Worm (Caenorhabditis elegans) whole organism, L4/young adult: ENCODE results near the gene M176.11.

Experiments used
- W03F9.2 ChIP-seq: fragments of 150-350 bp; optimal IDR thresholded peaks from 2 replicates; lab custom pipeline; 2014; ENCODE audit warnings: missing biosample characterization, missing genetic modification characterization
- dao-5 ChIP-seq: sonication (generic microtip); optimal IDR thresholded peaks from 2 replicates; lab custom pipeline; 2016; ENCODE audit warnings: missing genotype, missing genetic modification characterization, moderate library complexity, missing compliant biosample characterization
- him-1 ChIP-seq: sonication (generic microtip); optimal IDR thresholded peaks from 2 replicates; lab custom pipeline; 2016; ENCODE audit warnings: missing genotype, missing genetic modification reagents, missing genetic modification characterization, missing compliant biosample characterization

Gene M176.11

ce11 chrII:9407469-9407868, 14.6 kb upstream of the M176.11 start, which contains the start of gene arrd-2:
TSS of gene arrd-2 (plus strand) at chrII:9407769.
- TF ChIP-seq W03F9.2 (no peak), him-1 (tag; lab: Kevin White, UChicago) (no peak), dao-5 (no peak)

DNA sequence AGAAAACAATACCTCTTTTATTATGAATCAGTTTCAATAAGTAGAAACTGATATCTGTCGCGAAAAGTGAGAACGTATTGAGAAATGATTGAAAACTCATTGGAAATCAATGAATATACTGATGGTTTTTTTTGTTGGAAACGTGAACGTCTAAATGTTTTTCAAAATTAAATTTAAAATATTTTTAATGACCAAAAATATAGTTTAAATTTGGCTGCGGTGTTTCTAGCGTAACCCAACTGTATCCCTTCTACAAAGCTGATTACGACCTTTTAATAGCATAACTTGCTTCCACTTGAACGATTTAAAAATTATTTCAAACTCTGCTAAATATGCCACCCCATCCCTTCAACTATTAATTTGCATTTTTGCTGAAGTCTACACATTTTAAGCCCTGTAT, 10.6 kb upstream of the M176.11 start, which contains the start of gene M176.9:
Gene M176.9 (minus strand): TSS at position 101 of the 400 bp plus-strand sequence.
- TF ChIP-seq dao-5 (no peak), him-1 (tag; lab: Kevin White, UChicago) (no peak), W03F9.2 (no peak)

DNA sequence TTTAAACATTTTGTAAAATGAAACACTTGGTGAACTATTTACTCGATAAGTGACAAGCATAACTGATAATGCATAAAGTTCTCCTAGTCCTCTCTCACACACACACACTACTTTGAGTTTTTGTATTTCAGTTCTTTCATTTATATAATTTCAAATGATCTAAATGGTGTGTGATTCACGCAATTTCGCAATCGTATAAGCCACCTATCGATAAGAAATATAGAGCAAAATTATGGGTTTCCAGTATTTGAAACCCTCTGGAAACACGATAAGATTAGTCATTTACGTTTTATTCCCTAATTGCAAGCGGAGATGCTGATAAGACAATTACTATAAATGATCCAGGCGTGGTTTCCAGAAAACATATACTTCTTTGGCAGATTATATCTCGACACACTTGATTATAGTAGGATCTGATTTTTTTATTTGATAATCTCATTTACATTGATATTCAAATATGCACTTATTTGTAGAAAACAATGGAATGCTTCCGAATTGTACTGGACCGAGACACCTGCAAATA, 9.9 kb upstream of the M176.11 start, which contains the start of gene arrd-3:
Gene arrd-3 (plus strand): TSS at position 473 of the 523 bp plus-strand sequence.
- TF ChIP-seq W03F9.2 (no peak), him-1 (tag; lab: Kevin White, UChicago) (no peak), dao-5 (no peak)

ce11 chrII:9416381-9417276, 5.4 kb upstream of the M176.11 start, which contains the start of the genes gss-1 and chch-3:
TSS of gene gss-1 (minus strand) at chrII:9416431.
TSS of gene chch-3 (plus strand) at chrII:9417013.
- TF ChIP-seq him-1 (tag; lab: Kevin White, UChicago) (no peak), W03F9.2 (peak; percentile 81)

ce11 chrII:9418065-9418567, 4.0 kb upstream of the M176.11 start, which contains the start of the genes M176.4 and M176.16:
TSS of gene M176.4 (plus strand) at chrII:9418365.
TSS of gene M176.16 (plus strand) at chrII:9418517.
- no peak for TF ChIP-seq him-1 (tag; lab: Kevin White, UChicago)
- no peak for TF ChIP-seq W03F9.2
- no peak for TF ChIP-seq dao-5

ce11 chrII:9418843-9419532, 3.1 kb upstream of the M176.11 start:
- no peak for TF ChIP-seq dao-5
- no peak for TF ChIP-seq him-1 (tag; lab: Kevin White, UChicago)
- TF ChIP-seq W03F9.2: no peak

DNA sequence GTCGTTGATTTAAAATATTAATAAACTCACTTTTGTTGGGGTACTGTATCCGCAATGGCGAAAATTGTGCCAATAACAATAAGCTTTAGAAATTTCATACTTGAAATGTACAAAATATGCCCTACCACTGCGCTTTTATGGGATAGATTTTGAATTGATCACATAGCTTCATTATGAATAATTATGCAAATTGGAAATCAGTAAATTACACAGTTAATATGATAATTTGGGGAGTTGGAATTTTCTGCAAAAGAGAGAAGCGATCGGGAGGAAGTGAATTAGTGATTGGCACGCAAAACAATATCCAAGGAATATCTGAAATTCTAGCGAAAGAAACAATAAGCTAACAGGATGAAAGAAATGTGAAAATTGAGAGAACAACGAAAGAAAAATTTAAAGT, 4.0 kb downstream of the M176.11 start, which contains the start of gene M176.10:
Gene M176.10 (minus strand): TSS at position 101 of the 400 bp plus-strand sequence.
- no peak for TF ChIP-seq W03F9.2
- no peak for TF ChIP-seq him-1 (tag; lab: Kevin White, UChicago)
- no peak for TF ChIP-seq dao-5

- no peak for TF ChIP-seq him-1 (tag; lab: Kevin White, UChicago)
- TF ChIP-seq dao-5: no peak
- no peak for TF ChIP-seq W03F9.2
Measured at ce11 chrII:9427644-9428043, 5.6 kb downstream of the M176.11 start, which contains the start of gene M176.5. TSS of gene M176.5 (minus strand) at chrII:9427744.

DNA sequence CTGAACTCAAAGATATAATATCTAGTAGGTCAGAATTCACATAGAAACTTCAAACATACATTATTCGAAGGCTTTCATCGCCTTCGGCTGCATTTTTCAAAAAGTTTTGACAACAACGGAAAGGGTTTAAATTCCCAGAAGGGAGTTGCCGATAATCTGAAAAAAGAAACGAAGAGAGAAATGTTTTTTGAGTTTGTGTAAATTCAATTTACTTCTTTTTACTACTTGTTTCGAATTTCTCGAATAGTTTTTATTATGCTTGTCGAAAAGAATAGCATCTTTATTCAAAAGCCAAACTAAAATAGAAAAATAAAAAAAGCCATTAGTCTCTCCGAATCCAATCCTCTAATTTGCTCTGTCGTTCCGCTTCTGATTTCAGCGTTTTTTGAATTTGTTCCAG, 9.1 kb downstream of the M176.11 start:
- TF ChIP-seq W03F9.2 (no peak), dao-5 (no peak), him-1 (tag; lab: Kevin White, UChicago) (no peak)

DNA sequence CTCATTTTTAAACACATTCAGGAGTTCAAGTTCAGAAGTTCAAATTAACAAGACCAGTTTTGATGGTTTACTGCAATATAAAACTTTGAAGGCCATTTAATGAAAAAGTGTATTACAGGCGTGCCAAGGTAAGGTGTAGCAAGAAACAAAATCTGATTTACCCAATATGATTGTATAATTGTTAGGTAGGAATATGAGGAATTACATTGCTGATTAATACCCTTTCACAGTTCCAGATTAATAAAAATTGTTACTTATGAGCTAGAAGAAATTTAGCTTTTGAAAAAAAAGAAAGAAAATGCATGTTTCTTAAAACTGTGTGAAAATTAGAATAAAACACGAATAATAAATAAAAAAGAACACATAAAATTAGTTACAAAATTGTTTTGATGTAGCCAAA, 11.5 kb downstream of the M176.11 start, which contains the start of gene kin-15:
Gene kin-15 (minus strand): TSS at position 101 of the 400 bp plus-strand sequence.
- TF ChIP-seq dao-5 (no peak), W03F9.2 (no peak), him-1 (tag; lab: Kevin White, UChicago) (no peak)

ce11 chrII:9436009-9436408, 13.9 kb downstream of the M176.11 start, which contains the start of gene kin-16:
TSS of gene kin-16 (minus strand) at chrII:9436109.
- TF ChIP-seq him-1 (tag; lab: Kevin White, UChicago) (no peak), W03F9.2 (no peak), dao-5 (no peak)

DNA sequence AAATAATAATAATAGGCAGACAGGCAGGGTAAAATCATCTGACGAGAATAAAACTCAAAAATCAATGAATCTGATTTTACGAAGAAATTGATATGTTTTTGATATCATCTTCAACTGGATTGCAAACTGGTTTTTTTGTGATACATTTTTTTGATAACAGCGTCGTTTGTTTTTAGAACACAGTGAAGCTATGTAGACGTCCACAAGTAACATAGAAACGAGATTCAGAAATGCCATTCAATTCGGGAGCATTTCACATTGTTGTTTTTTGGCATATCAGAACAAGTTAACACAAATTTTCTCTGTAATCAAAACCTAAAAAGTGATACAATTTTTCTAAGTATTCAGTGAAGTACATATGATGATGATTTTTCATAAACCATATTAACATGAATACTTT, 16.2 kb downstream of the M176.11 start, which contains the start of gene chil-13:
Gene chil-13 (minus strand): TSS at position 101 of the 400 bp plus-strand sequence.
- no peak for TF ChIP-seq W03F9.2
- TF ChIP-seq dao-5: no peak
- TF ChIP-seq him-1 (tag; lab: Kevin White, UChicago): no peak

DNA sequence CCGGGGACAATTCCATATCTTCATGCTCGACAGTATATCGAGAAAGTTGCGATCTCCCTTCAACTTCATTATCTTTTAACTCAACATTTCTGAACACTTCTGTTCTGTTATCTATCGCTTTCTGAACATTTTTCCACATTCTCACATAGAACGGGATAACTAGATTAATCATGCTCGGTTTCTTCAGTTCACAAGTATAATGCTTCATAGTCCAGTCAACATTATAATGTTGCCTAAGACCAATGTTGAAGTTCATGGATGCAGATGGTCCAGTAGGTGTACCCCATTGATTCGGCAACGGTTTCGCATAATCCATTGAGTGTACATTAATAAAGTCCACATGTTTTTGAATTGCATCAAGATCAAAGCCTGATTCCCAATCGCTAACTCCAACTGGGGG, 16.8 kb downstream of the M176.11 start:
- TF ChIP-seq him-1 (tag; lab: Kevin White, UChicago) (no peak), W03F9.2 (no peak), dao-5 (no peak)

DNA sequence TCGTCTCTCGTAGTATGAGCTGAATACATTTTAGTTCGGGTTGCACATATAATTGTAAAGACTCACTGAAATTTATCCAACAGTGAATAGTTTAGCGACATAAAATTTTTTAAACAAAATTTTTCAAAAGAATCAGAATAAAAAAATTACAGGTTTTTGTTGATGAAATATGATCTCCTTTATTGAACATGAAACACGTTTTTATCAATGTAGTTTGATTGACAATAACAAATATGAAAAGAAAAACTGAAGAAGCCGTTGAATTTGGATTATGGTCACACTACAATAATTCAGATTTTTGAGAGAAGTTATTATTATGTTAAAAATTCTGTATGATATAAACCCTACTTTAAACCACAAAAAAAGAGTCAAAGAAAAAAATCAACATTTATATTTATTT, 18.0 kb downstream of the M176.11 start, which contains the start of gene chil-17:
Gene chil-17 (minus strand): TSS at position 101 of the 400 bp plus-strand sequence.
- TF ChIP-seq W03F9.2 (no peak), dao-5 (no peak), him-1 (tag; lab: Kevin White, UChicago) (no peak)
